Worm (Caenorhabditis elegans): ENCODE results near the gene K02B7.3.

Gene K02B7.3

ce11 chrII:14695201-14695600 lies at the start of gene K02B7.3:
Gene K02B7.3, minus strand, starts transcription at chrII:14695301.
- no peak for TF ChIP-seq unc-62 (GFP tag; optimal IDR thresholded peaks at IDR 0.05)

- no peak for TF ChIP-seq unc-62 (GFP tag; optimal IDR thresholded peaks at IDR 0.05)
Observed at ce11 chrII:14739143-14739542, 44.0 kb upstream of the K02B7.3 start, which contains the start of gene npr-34. Gene npr-34, minus strand, starts transcription at chrII:14739243.

- no peak for TF ChIP-seq unc-62 (GFP tag; optimal IDR thresholded peaks at IDR 0.05)
Observed at ce11 chrII:14733424-14733823, 38.3 kb upstream of the K02B7.3 start, which contains the start of gene glna-1. Gene glna-1, minus strand, starts transcription at chrII:14733524.

- no peak for TF ChIP-seq unc-62 (GFP tag; optimal IDR thresholded peaks at IDR 0.05)
Observed at ce11 chrII:14728119-14728518, 33.0 kb upstream of the K02B7.3 start.

ce11 chrII:14706479-14706878 lies 11.4 kb upstream of the K02B7.3 start:
- no peak for TF ChIP-seq unc-62 (GFP tag; optimal IDR thresholded peaks at IDR 0.05)

- TF ChIP-seq unc-62 (GFP tag; optimal IDR thresholded peaks at IDR 0.05) = no peak
Observed at ce11 chrII:14705956-14706355, 10.9 kb upstream of the K02B7.3 start.

- no peak for TF ChIP-seq unc-62 (GFP tag; optimal IDR thresholded peaks at IDR 0.05)
Observed at ce11 chrII:14705215-14705614, 10.1 kb upstream of the K02B7.3 start, which contains the start of gene C09F9.2. Gene C09F9.2, plus strand, starts transcription at chrII:14705515.

ce11 chrII:14704204-14704603 lies 9.1 kb upstream of the K02B7.3 start:
- no peak for TF ChIP-seq unc-62 (GFP tag; optimal IDR thresholded peaks at IDR 0.05)

ce11 chrII:14703232-14703926 lies 8.3 kb upstream of the K02B7.3 start:
- no peak for TF ChIP-seq unc-62 (GFP tag; optimal IDR thresholded peaks at IDR 0.05)

ce11 chrII:14701581-14701980 lies 6.5 kb upstream of the K02B7.3 start:
- TF ChIP-seq unc-62 (GFP tag; optimal IDR thresholded peaks at IDR 0.05) = no peak

ce11 chrII:14700096-14700495 lies 5.0 kb upstream of the K02B7.3 start:
- no peak for TF ChIP-seq unc-62 (GFP tag; optimal IDR thresholded peaks at IDR 0.05)

- no peak for TF ChIP-seq unc-62 (GFP tag; optimal IDR thresholded peaks at IDR 0.05)
Observed at ce11 chrII:14698057-14698456, 3.0 kb upstream of the K02B7.3 start, which contains the start of gene C09F9.1. Gene C09F9.1, plus strand, starts transcription at chrII:14698357.

ce11 chrII:14684377-14684776 lies 10.7 kb downstream of the K02B7.3 start, which contains the start of gene unc-52:
Gene unc-52, minus strand, starts transcription at chrII:14684456.
- no peak for TF ChIP-seq unc-62 (GFP tag; optimal IDR thresholded peaks at IDR 0.05)

- TF ChIP-seq unc-62 (GFP tag; optimal IDR thresholded peaks at IDR 0.05) = no peak
Observed at ce11 chrII:14683646-14684045, 11.5 kb downstream of the K02B7.3 start.

ce11 chrII:14678157-14678556 lies 16.9 kb downstream of the K02B7.3 start, which contains the start of gene hhat-1:
Gene hhat-1, plus strand, starts transcription at chrII:14678457.
- no peak for TF ChIP-seq unc-62 (GFP tag; optimal IDR thresholded peaks at IDR 0.05)

ce11 chrII:14673636-14674035 lies 21.5 kb downstream of the K02B7.3 start:
- no peak for TF ChIP-seq unc-62 (GFP tag; optimal IDR thresholded peaks at IDR 0.05)

ce11 chrII:14672095-14672494 lies 23.0 kb downstream of the K02B7.3 start:
- no peak for TF ChIP-seq unc-62 (GFP tag; optimal IDR thresholded peaks at IDR 0.05)

Measured in whole organism, dauer.